Worm (Caenorhabditis elegans) whole organism, young adult: Measurements from ENCODE around the gene R08D7.7.

Experiments
- F33H1.4 ChIP-seq: fragments of 200-800 bp; sonication (Bioruptor generic); IDR thresholded peaks from 2 replicates; pipeline ENCODE4 v1.3.6; 2022; ENCODE audit warnings: missing genetic modification reagents, missing genetic modification characterization, missing compliant biosample characterization
- F52B5.7 ChIP-seq: sonication (generic microtip); optimal IDR thresholded peaks from 2 replicates; lab custom pipeline; 2016; ENCODE audit warnings: mild to moderate bottlenecking, missing genetic modification characterization, missing compliant biosample characterization
- F57A8.1 ChIP-seq: fragments of 200-800 bp; sonication (Bioruptor generic); optimal IDR thresholded peaks from 2 replicates; lab custom pipeline; 2018; ENCODE audit warnings: mild to moderate bottlenecking, missing genetic modification characterization, moderate library complexity, missing compliant biosample characterization
- K11D2.4 ChIP-seq: fragments of 200-800 bp; sonication (Bioruptor generic); IDR thresholded peaks from 2 replicates; pipeline ENCODE4 v1.3.6; 2022; ENCODE audit warnings: missing genetic modification reagents, missing genetic modification characterization, missing compliant biosample characterization
- K12H6.12 ChIP-seq: fragments of 200-800 bp; sonication (Bioruptor generic); optimal IDR thresholded peaks from 2 replicates; lab custom pipeline; 2018; ENCODE audit warnings: mild to moderate bottlenecking, missing genetic modification characterization, missing compliant biosample characterization
- Y67H2A.10 ChIP-seq: fragments of 200-800 bp; sonication (Bioruptor generic); conservative IDR thresholded peaks from 2 replicates; pipeline ENCODE4 v1.3.6; 2022; ENCODE audit warnings: missing genetic modification reagents, missing genetic modification characterization, missing compliant biosample characterization
- Y95B8A.8 ChIP-seq: fragments of 200-800 bp; sonication (Bioruptor generic); IDR thresholded peaks from 2 replicates; pipeline ENCODE4 v1.3.6; 2022; ENCODE audit warnings: missing genetic modification reagents, missing genetic modification characterization, missing compliant biosample characterization
- ZK185.1 ChIP-seq: sonication (generic microtip); optimal IDR thresholded peaks from 2 replicates; lab custom pipeline; 2016; ENCODE audit warnings: mild to moderate bottlenecking, missing genetic modification characterization, missing compliant biosample characterization; ENCODE audit not compliant: poor library complexity, severe bottlenecking
- ama-1 ChIP-seq, 3 experiments: fragments of 150-350 bp in 1 of 3; sonication (generic microtip) in 2 of 3; optimal IDR thresholded peaks; 2 replicates each; lab custom pipeline; 2014 to 2018; ENCODE audit warnings: missing biosample characterization in 2 of 3, missing genetic modification characterization in 2 of 3, missing genetic modification reagents in 2 of 3
- attf-5 ChIP-seq: fragments of 200-800 bp; sonication (Bioruptor generic); optimal IDR thresholded peaks from 2 replicates; lab custom pipeline; 2018; ENCODE audit warnings: mild to moderate bottlenecking, missing genetic modification characterization, missing compliant biosample characterization
- bed-2 ChIP-seq: fragments of 200-800 bp; sonication (Bioruptor generic); IDR thresholded peaks from 2 replicates; pipeline ENCODE4 v1.3.6; 2022; ENCODE audit warnings: missing genetic modification reagents, missing genetic modification characterization, missing compliant biosample characterization
- cebp-1 ChIP-seq, 2 experiments: fragments of 200-800 bp in 1 of 2; sonication (Bioruptor generic) in 1 of 2; sonication (generic microtip) in 1 of 2; IDR thresholded peaks in 1 of 2; optimal IDR thresholded peaks in 1 of 2; 2 replicates each; pipeline versions ENCODE4 v1.3.6 to Lab custom; 2017 to 2022; ENCODE audit warnings: missing compliant biosample characterization in 2 of 2, missing genetic modification characterization in 2 of 2, mild to moderate bottlenecking in 1 of 2, missing genetic modification reagents in 1 of 2, moderate library complexity in 1 of 2
- ceh-100 ChIP-seq: fragments of 200-800 bp; sonication (Bioruptor generic); IDR thresholded peaks from 2 replicates; pipeline ENCODE4 v1.3.6; 2022; ENCODE audit warnings: missing genetic modification reagents, missing genetic modification characterization, missing compliant biosample characterization
- ceh-27 ChIP-seq: fragments of 200-800 bp; sonication (Bioruptor generic); optimal IDR thresholded peaks from 2 replicates; lab custom pipeline; 2018; ENCODE audit warnings: mild to moderate bottlenecking, missing genetic modification characterization, moderate library complexity, missing compliant biosample characterization
- chd-7 ChIP-seq: sonication (generic microtip); optimal IDR thresholded peaks from 2 replicates; lab custom pipeline; 2016; ENCODE audit warnings: mild to moderate bottlenecking, missing genetic modification characterization, moderate library complexity, missing compliant biosample characterization
- egl-18 ChIP-seq: fragments of 200-800 bp; sonication (Bioruptor generic); IDR thresholded peaks from 2 replicates; pipeline ENCODE4 v1.3.6; 2022; ENCODE audit warnings: missing genetic modification reagents, missing genetic modification characterization, missing compliant biosample characterization
- egl-44 ChIP-seq: fragments of 200-800 bp; sonication (Bioruptor generic); IDR thresholded peaks from 2 replicates; pipeline ENCODE4 v1.3.6; 2022; ENCODE audit warnings: missing genetic modification reagents, missing genetic modification characterization, missing compliant biosample characterization
- ekl-4 ChIP-seq: fragments of 200-800 bp; sonication (Bioruptor generic); IDR thresholded peaks from 2 replicates; pipeline ENCODE4 v1.3.6; 2022; ENCODE audit warnings: missing genetic modification reagents, missing genetic modification characterization, missing compliant biosample characterization
- fkh-3 ChIP-seq: sonication (generic microtip); optimal IDR thresholded peaks from 2 replicates; lab custom pipeline; 2016; ENCODE audit warnings: mild to moderate bottlenecking, missing genetic modification characterization, missing compliant biosample characterization
- hmg-1.2 ChIP-seq: fragments of 200-800 bp; sonication (Bioruptor generic); IDR thresholded peaks from 2 replicates; pipeline ENCODE4 v1.3.6; 2022; ENCODE audit warnings: missing genetic modification reagents, missing genetic modification characterization, missing compliant biosample characterization
- hrde-1 ChIP-seq: sonication (generic microtip); optimal IDR thresholded peaks from 2 replicates; lab custom pipeline; 2016; ENCODE audit warnings: missing genetic modification characterization, mild to moderate bottlenecking, missing compliant biosample characterization, moderate library complexity, missing genotype, missing genetic modification reagents, borderline replicate concordance
- hsf-1 ChIP-seq: fragments of 200-800 bp; sonication (Bioruptor generic); IDR thresholded peaks from 2 replicates; pipeline ENCODE4 v1.3.6; 2022; ENCODE audit warnings: missing genetic modification reagents, missing genetic modification characterization, missing compliant biosample characterization
- lag-1 ChIP-seq: fragments of 200-800 bp; sonication (Bioruptor generic); IDR thresholded peaks from 2 replicates; pipeline ENCODE4 v1.3.6; 2022; ENCODE audit warnings: missing genetic modification reagents, missing genetic modification characterization, missing compliant biosample characterization
- lin-26 ChIP-seq: fragments of 200-800 bp; sonication (Bioruptor generic); IDR thresholded peaks from 2 replicates; pipeline ENCODE4 v1.3.6; 2022; ENCODE audit warnings: missing genetic modification reagents, missing genetic modification characterization, missing compliant biosample characterization
- lin-40 ChIP-seq: sonication (generic microtip); optimal IDR thresholded peaks from 2 replicates; lab custom pipeline; 2016; ENCODE audit warnings: missing genetic modification characterization, mild to moderate bottlenecking, missing compliant biosample characterization, missing genotype, missing genetic modification reagents
- madf-10 ChIP-seq: sonication (generic microtip); optimal IDR thresholded peaks from 2 replicates; lab custom pipeline; 2016; ENCODE audit warnings: mild to moderate bottlenecking, missing genetic modification characterization, missing compliant biosample characterization
- madf-6 ChIP-seq: fragments of 200-800 bp; sonication (Bioruptor generic); IDR thresholded peaks from 2 replicates; pipeline ENCODE4 v1.3.6; 2022; ENCODE audit warnings: missing genetic modification reagents, missing genetic modification characterization, missing compliant biosample characterization
- nhr-179 ChIP-seq: sonication (generic microtip); optimal IDR thresholded peaks from 2 replicates; lab custom pipeline; 2016; ENCODE audit warnings: mild to moderate bottlenecking, missing genetic modification characterization, missing compliant biosample characterization
- nhr-90 ChIP-seq: sonication (generic microtip); optimal IDR thresholded peaks from 2 replicates; lab custom pipeline; 2016; ENCODE audit warnings: missing genotype, mild to moderate bottlenecking, missing genetic modification characterization, missing compliant biosample characterization
- pha-4 ChIP-seq: fragments of 150-350 bp; sonication (generic microtip); optimal IDR thresholded peaks from 2 replicates; lab custom pipeline; 2014; ENCODE audit warnings: missing biosample characterization, missing genetic modification reagents, missing genetic modification characterization
- repo-1 ChIP-seq: sonication (generic microtip); optimal IDR thresholded peaks from 2 replicates; lab custom pipeline; 2017; ENCODE audit warnings: mild to moderate bottlenecking, missing genetic modification characterization, missing compliant biosample characterization
- rpc-1 ChIP-seq, 2 experiments: fragments of 150-350 bp in 1 of 2; sonication (generic microtip) in 1 of 2; optimal IDR thresholded peaks; 2 replicates each; lab custom pipeline; 2014 to 2018; ENCODE audit warnings: missing biosample characterization in 1 of 2, missing genetic modification characterization in 1 of 2, missing genetic modification reagents in 1 of 2, missing genotype in 1 of 2
- snpc-4 ChIP-seq, 5 experiments: fragments of 150-350 bp in 1 of 5; sonication (generic microtip) in 4 of 5; optimal IDR thresholded peaks; 2 replicates each; lab custom pipeline; 2014 to 2018; ENCODE audit warnings: missing genetic modification characterization in 5 of 5, missing biosample characterization in 3 of 5, antibody characterized with exemption in 2 of 5, mild to moderate bottlenecking in 2 of 5, missing compliant biosample characterization in 2 of 5, missing genotype in 2 of 5, moderate library complexity in 2 of 5, missing genetic modification reagents in 1 of 5
- somi-1 ChIP-seq: fragments of 200-800 bp; sonication (Bioruptor generic); optimal IDR thresholded peaks from 2 replicates; lab custom pipeline; 2018; ENCODE audit warnings: mild to moderate bottlenecking, missing genetic modification characterization, missing compliant biosample characterization
- tbp1 ChIP-seq: fragments of 200-800 bp; sonication (Bioruptor generic); optimal IDR thresholded peaks from 2 replicates; lab custom pipeline; 2018; ENCODE audit warnings: mild to moderate bottlenecking, missing genetic modification characterization, missing compliant biosample characterization
- tbx-9 ChIP-seq: sonication (generic microtip); optimal IDR thresholded peaks from 2 replicates; lab custom pipeline; 2016; ENCODE audit warnings: borderline replicate concordance, missing genetic modification characterization, inconsistent platforms, missing compliant biosample characterization
- tlf-1 ChIP-seq: fragments of 200-800 bp; sonication (Bioruptor generic); optimal IDR thresholded peaks from 2 replicates; lab custom pipeline; 2018; ENCODE audit warnings: mild to moderate bottlenecking, missing genetic modification characterization, missing compliant biosample characterization
- zfh-2 ChIP-seq: fragments of 200-800 bp; sonication (Bioruptor generic); conservative IDR thresholded peaks from 2 replicates; pipeline ENCODE4 v1.3.6; 2022; ENCODE audit warnings: missing genetic modification reagents, missing genetic modification characterization, missing compliant biosample characterization
- zim-3 ChIP-seq: sonication (generic microtip); optimal IDR thresholded peaks from 2 replicates; lab custom pipeline; 2017; ENCODE audit warnings: mild to moderate bottlenecking, missing genetic modification characterization, moderate library complexity, missing compliant biosample characterization
- ztf-22 ChIP-seq: fragments of 200-800 bp; sonication (Bioruptor generic); optimal IDR thresholded peaks from 2 replicates; lab custom pipeline; 2018; ENCODE audit warnings: mild to moderate bottlenecking, missing genetic modification characterization, moderate library complexity, missing compliant biosample characterization
- ztf-25 ChIP-seq: fragments of 200-800 bp; sonication (Bioruptor generic); IDR thresholded peaks from 2 replicates; pipeline ENCODE4 v1.3.6; 2022; ENCODE audit warnings: missing genetic modification reagents, missing genetic modification characterization, missing compliant biosample characterization
- ztf-26 ChIP-seq: sonication (generic microtip); optimal IDR thresholded peaks from 2 replicates; lab custom pipeline; 2017; ENCODE audit warnings: missing genetic modification characterization, missing compliant biosample characterization
- ztf-3 ChIP-seq: fragments of 200-800 bp; sonication (Bioruptor generic); optimal IDR thresholded peaks from 2 replicates; lab custom pipeline; 2018; ENCODE audit warnings: mild to moderate bottlenecking, missing genetic modification characterization, missing compliant biosample characterization

The R08D7.7 gene

ce11 chrIII:8981847-8982479, 7.9 kb upstream of the R08D7.7 start, which contains the start of gene pde-2:
Gene pde-2 (minus strand): TSS chrIII:8981897.
- TF ChIP-seq F52B5.7: peak; percentile 15
- no peak for TF ChIP-seq snpc-4 (GFP tag; optimal IDR thresholded peaks at IDR 0.05; lab: Kevin White, UChicago)
- peak in 1 of 4 experiments; percentile 16 for TF ChIP-seq snpc-4 (tag; optimal IDR thresholded peaks at IDR 0.05; lab: Kevin White, UChicago)
- no peak for TF ChIP-seq pha-4 (tag; lab: Kevin White, UChicago)
- no peak for TF ChIP-seq Y67H2A.10 (GFP tag; lab: Robert Waterston, UW)
- peak; percentile 60; the same call in 1 of the 2 replicates for TF ChIP-seq zfh-2 (GFP tag; lab: Robert Waterston, UW)
- no peak for TF ChIP-seq fkh-3 (tag; lab: Kevin White, UChicago)
- TF ChIP-seq ceh-100 (GFP tag; lab: Robert Waterston, UW): no peak
- no peak for TF ChIP-seq egl-44 (GFP tag; lab: Robert Waterston, UW)
- TF ChIP-seq chd-7 (tag; lab: Kevin White, UChicago): peak; percentile 40
- TF ChIP-seq lin-26 (GFP tag; lab: Robert Waterston, UW): no peak
- TF ChIP-seq lin-40: peak; percentile 44
- TF ChIP-seq hmg-1.2 (GFP tag; lab: Robert Waterston, UW): peak; percentile 40; the same call in 1 of the 2 replicates
- no peak for TF ChIP-seq cebp-1 (GFP tag; IDR thresholded peaks at IDR 0.05; lab: Robert Waterston, UW)
- peak; percentile 24 for TF ChIP-seq cebp-1 (tag; optimal IDR thresholded peaks at IDR 0.05; lab: Kevin White, UChicago)

DNA sequence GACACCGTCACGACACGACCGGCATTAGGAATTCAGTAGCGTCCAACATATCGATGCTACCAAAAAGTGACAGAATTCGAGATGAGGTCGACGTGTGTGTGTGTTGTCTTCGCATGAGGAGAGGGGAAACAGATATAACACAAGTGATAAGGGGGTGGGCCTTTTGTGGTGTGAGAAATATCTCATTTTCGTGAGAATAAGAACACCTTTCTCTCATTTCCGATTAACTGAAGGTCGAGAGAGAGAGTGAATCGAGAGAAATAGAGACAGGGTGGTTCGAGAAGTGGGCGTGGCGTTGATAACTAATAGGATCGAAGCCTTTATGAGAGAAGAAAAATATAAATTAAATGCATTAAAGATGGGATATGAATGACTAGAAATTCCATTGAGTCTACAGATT, 6.7 kb upstream of the R08D7.7 start:
- TF ChIP-seq nhr-179 (tag; lab: Kevin White, UChicago) (no peak), F52B5.7 (peak; percentile 24), tbp1 (GFP tag; lab: Kevin White, UChicago) (no peak), ZK185.1 (tag; lab: Kevin White, UChicago) (no peak), repo-1 (no peak), F33H1.4 (GFP tag; lab: Robert Waterston, UW) (no peak), tlf-1 (GFP tag; lab: Kevin White, UChicago) (no peak), zim-3 (tag; lab: Kevin White, UChicago) (peak; percentile 19), ztf-25 (GFP tag; lab: Robert Waterston, UW) (no peak), hsf-1 (no peak), Y67H2A.10 (GFP tag; lab: Robert Waterston, UW) (no peak), madf-6 (GFP tag; lab: Robert Waterston, UW) (no peak), attf-5 (no peak), rpc-1 (optimal IDR thresholded peaks at IDR 0.05; lab: Kevin White, UChicago) (no peak), rpc-1 (tag; optimal IDR thresholded peaks at IDR 0.05; lab: Kevin White, UChicago) (no peak), hrde-1 (tag; lab: Kevin White, UChicago) (no peak), madf-10 (tag; lab: Kevin White, UChicago) (no peak), lag-1 (no peak), bed-2 (GFP tag; lab: Robert Waterston, UW) (no peak), F57A8.1 (no peak), egl-18 (no peak), tbx-9 (no peak), K11D2.4 (GFP tag; lab: Robert Waterston, UW) (0 out of 2 replicates have a peak, but pooled peaks have one; percentile 16)

DNA sequence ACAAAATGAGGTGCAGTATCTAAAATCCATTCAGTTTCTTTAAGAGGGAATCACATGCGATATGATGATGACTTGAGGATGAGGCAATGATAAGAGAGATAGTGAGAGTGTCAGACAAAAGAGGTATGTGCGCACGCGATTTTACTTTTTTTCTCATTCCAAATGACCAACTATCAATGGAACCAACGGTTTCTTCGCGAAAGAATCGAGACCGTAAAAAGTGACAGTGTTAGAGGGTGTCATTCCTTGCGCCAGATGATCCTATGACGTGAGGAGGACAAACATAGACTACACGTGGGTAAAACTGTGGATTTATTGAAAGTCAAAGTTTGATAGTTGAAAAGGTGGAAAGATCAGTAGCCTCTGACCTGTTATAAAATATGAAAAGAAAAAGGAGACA, 6.0 kb upstream of the R08D7.7 start:
- peak; percentile 19 for TF ChIP-seq ztf-26 (tag; lab: Kevin White, UChicago)
- peak; percentile 49 for TF ChIP-seq ama-1 (optimal IDR thresholded peaks at IDR 0.05; lab: Kevin White, UChicago)
- TF ChIP-seq ama-1 (GFP tag; optimal IDR thresholded peaks at IDR 0.05; lab: Kevin White, UChicago): no peak
- TF ChIP-seq tbp1 (GFP tag; lab: Kevin White, UChicago): peak; percentile 36
- peak; percentile 31 for TF ChIP-seq ceh-27 (GFP tag; lab: Kevin White, UChicago)
- no peak for TF ChIP-seq ztf-22 (GFP tag; lab: Kevin White, UChicago)
- no peak for TF ChIP-seq ztf-3 (GFP tag; lab: Kevin White, UChicago)
- TF ChIP-seq K12H6.12 (tag; lab: Kevin White, UChicago): no peak
- TF ChIP-seq somi-1 (GFP tag; lab: Kevin White, UChicago): peak; percentile 60
- no peak for TF ChIP-seq attf-5
- TF ChIP-seq K11D2.4 (GFP tag; lab: Robert Waterston, UW): peak; percentile 39; the same call in 1 of the 2 replicates
- TF ChIP-seq hsf-1: peak; percentile 39; the same call in 1 of the 2 replicates
- peak; percentile 8 for TF ChIP-seq nhr-90
- TF ChIP-seq Y95B8A.8 (GFP tag; lab: Robert Waterston, UW): no peak
- TF ChIP-seq ekl-4 (GFP tag; lab: Robert Waterston, UW): no peak
- TF ChIP-seq chd-7 (tag; lab: Kevin White, UChicago): no peak
